Fruit fly (Drosophila melanogaster) whole organism, embryonic: ENCODE results near the gene CG5608.
A peak's percentile ranks its signal among the peaks of the same experiment; 100 is the strongest.

Experiments
- Abd-B ChIP-seq: fragments of 200-800 bp; sonication (Bioruptor generic); optimal IDR thresholded peaks from 2 replicates; lab custom pipeline; 2018; ENCODE audit warnings: missing biosample characterization, mild to moderate bottlenecking, missing genetic modification characterization, moderate library complexity
- Atf-2 ChIP-seq: fragments of 200-800 bp; sonication (Bioruptor generic); optimal IDR thresholded peaks from 2 replicates; lab custom pipeline; 2016; ENCODE audit warnings: missing biosample characterization, missing genetic modification characterization
- CG10543 ChIP-seq: fragments of 200-800 bp; sonication (Bioruptor generic); optimal IDR thresholded peaks from 3 replicates; lab custom pipeline; 2017; ENCODE audit warnings: missing biosample characterization, mild to moderate bottlenecking, missing genetic modification characterization, moderate library complexity
- CG11560 ChIP-seq: fragments of 200-800 bp; sonication (Bioruptor generic); IDR thresholded peaks from 3 replicates; pipeline ENCODE4 v1.3.6; 2022; ENCODE audit warnings: missing biosample characterization, missing genetic modification characterization
- CG12104 ChIP-seq: fragments of 200-800 bp; sonication (Bioruptor generic); optimal IDR thresholded peaks from 3 replicates; lab custom pipeline; 2016; ENCODE audit warnings: missing biosample characterization, missing genetic modification characterization
- CG12236 ChIP-seq: fragments of 200-800 bp; sonication (Bioruptor generic); optimal IDR thresholded peaks from 2 replicates; lab custom pipeline; 2016; ENCODE audit warnings: missing biosample characterization, missing genetic modification characterization
- CG12769 ChIP-seq: fragments of 200-800 bp; sonication (Bioruptor generic); optimal IDR thresholded peaks from 2 replicates; lab custom pipeline; 2019; ENCODE audit warnings: missing biosample characterization, mild to moderate bottlenecking, missing genetic modification characterization, moderate library complexity
- CG15601 ChIP-seq: fragments of 200-800 bp; sonication (Bioruptor generic); optimal IDR thresholded peaks from 3 replicates; lab custom pipeline; 2019; ENCODE audit warnings: missing biosample characterization, mild to moderate bottlenecking, missing genetic modification characterization, moderate library complexity
- CG17385 ChIP-seq: fragments of 200-800 bp; sonication (Bioruptor generic); optimal IDR thresholded peaks from 3 replicates; lab custom pipeline; 2018; ENCODE audit warnings: missing biosample characterization, mild to moderate bottlenecking, missing genetic modification characterization
- CG18599 ChIP-seq: fragments of 200-800 bp; sonication (Bioruptor generic); optimal IDR thresholded peaks from 3 replicates; lab custom pipeline; 2017; ENCODE audit warnings: missing biosample characterization, missing genetic modification characterization, mild to moderate bottlenecking, moderate library complexity, missing genetic modification reagents
- CG2116 ChIP-seq: fragments of 200-800 bp; sonication (Bioruptor generic); optimal IDR thresholded peaks from 3 replicates; lab custom pipeline; 2018; ENCODE audit warnings: missing biosample characterization, mild to moderate bottlenecking, missing genetic modification characterization
- CG2875 ChIP-seq: fragments of 200-800 bp; sonication (Bioruptor generic); optimal IDR thresholded peaks from 2 replicates; lab custom pipeline; 2017; ENCODE audit warnings: missing biosample characterization, mild to moderate bottlenecking, missing genetic modification characterization, missing genetic modification reagents
- CG2889 ChIP-seq: fragments of 200-800 bp; sonication (Bioruptor generic); IDR thresholded peaks from 3 replicates; pipeline ENCODE4 v1.3.6; 2022; ENCODE audit warnings: missing biosample characterization, missing genetic modification characterization
- CG30431 ChIP-seq: fragments of 200-800 bp; sonication (Bioruptor generic); optimal IDR thresholded peaks from 2 replicates; lab custom pipeline; 2017; ENCODE audit warnings: missing biosample characterization, missing genetic modification characterization
- CG31388 ChIP-seq: fragments of 200-800 bp; sonication (Bioruptor generic); optimal IDR thresholded peaks from 2 replicates; lab custom pipeline; 2016; ENCODE audit warnings: missing biosample characterization, missing genetic modification characterization
- CG31441 ChIP-seq: fragments of 200-800 bp; sonication (Bioruptor generic); IDR thresholded peaks from 2 replicates; pipeline ENCODE4 v1.3.6; 2022; ENCODE audit warnings: missing biosample characterization, missing genetic modification characterization
- CG32532 ChIP-seq: fragments of 200-800 bp; sonication (Bioruptor generic); IDR thresholded peaks from 2 replicates; pipeline ENCODE4 v1.3.6; 2022; ENCODE audit warnings: missing biosample characterization, missing genetic modification characterization
- CG42726 ChIP-seq: fragments of 200-800 bp; sonication (Bioruptor generic); IDR thresholded peaks from 2 replicates; pipeline ENCODE4 v1.3.6; 2022; ENCODE audit warnings: missing biosample characterization, missing genetic modification characterization; ENCODE audit not compliant: partially characterized antibody
- CG5180 ChIP-seq: fragments of 200-800 bp; sonication (Bioruptor generic); optimal IDR thresholded peaks from 3 replicates; lab custom pipeline; 2017; ENCODE audit warnings: missing biosample characterization, missing genetic modification characterization, mild to moderate bottlenecking, moderate library complexity, missing genetic modification reagents
- CG8290 ChIP-seq, 3 experiments: fragments of 200-800 bp; sonication (Bioruptor generic); optimal IDR thresholded peaks; 2 replicates each; lab custom pipeline; 2016 to 2019; ENCODE audit warnings: missing biosample characterization in 3 of 3, missing genetic modification characterization in 3 of 3, mild to moderate bottlenecking in 2 of 3, moderate library complexity in 1 of 3
- CG8478 ChIP-seq: fragments of >200 bp; optimal IDR thresholded peaks from 2 replicates; lab custom pipeline; 2018
- CG9932 ChIP-seq: fragments of 200-800 bp; sonication (Bioruptor generic); IDR thresholded peaks from 2 replicates; pipeline ENCODE4 v1.3.6; 2022; ENCODE audit warnings: missing biosample characterization, missing genetic modification characterization
- CoRest ChIP-seq: fragments of 200-800 bp; sonication (Bioruptor generic); optimal IDR thresholded peaks from 3 replicates; lab custom pipeline; 2018; ENCODE audit warnings: missing biosample characterization, mild to moderate bottlenecking, missing genetic modification characterization, moderate library complexity
- Deaf1 ChIP-seq: fragments of 200-800 bp; optimal IDR thresholded peaks from 3 replicates; lab custom pipeline; 2019; ENCODE audit warnings: missing biosample characterization, mild to moderate bottlenecking, missing genetic modification characterization, moderate library complexity
- Dll ChIP-seq: fragments of 200-800 bp; sonication (Bioruptor generic); IDR thresholded peaks from 4 replicates; pipeline ENCODE4 v1.3.6; 2022; ENCODE audit warnings: missing biosample characterization, missing genetic modification characterization; ENCODE audit not compliant: partially characterized antibody
- GATAe ChIP-seq: fragments of 200-800 bp; sonication (Bioruptor generic); conservative IDR thresholded peaks from 2 replicates; pipeline ENCODE4 v1.3.6; 2022; ENCODE audit warnings: missing biosample characterization, missing genetic modification characterization
- Hr51 ChIP-seq, 2 experiments: fragments of 200-800 bp; sonication (Bioruptor generic); optimal IDR thresholded peaks; 2 replicates in 1 of 2; 3 replicates in 1 of 2; lab custom pipeline; 2016 to 2018; ENCODE audit warnings: missing biosample characterization in 2 of 2, missing genetic modification characterization in 2 of 2, mild to moderate bottlenecking in 1 of 2, moderate library complexity in 1 of 2
- Lhr ChIP-seq: fragments of 200-800 bp; sonication (Bioruptor generic); optimal IDR thresholded peaks from 3 replicates; lab custom pipeline; 2017; ENCODE audit warnings: mild to moderate bottlenecking, missing biosample characterization, missing genetic modification reagents, missing genetic modification characterization
- Med ChIP-seq: fragments of 200-800 bp; sonication (Bioruptor generic); peaks from one replicate; lab custom pipeline; 2016; ENCODE audit warnings: missing biosample characterization, missing genetic modification characterization, mild to moderate bottlenecking, inconsistent platforms, moderate library complexity
- Sox100B ChIP-seq: fragments of 200-800 bp; sonication (Bioruptor generic); optimal IDR thresholded peaks from 3 replicates; lab custom pipeline; 2018; ENCODE audit warnings: missing biosample characterization, mild to moderate bottlenecking, missing genetic modification characterization
- Spps ChIP-seq: fragments of 200-800 bp; sonication (Bioruptor generic); optimal IDR thresholded peaks from 2 replicates; lab custom pipeline; 2018; ENCODE audit warnings: missing biosample characterization, mild to moderate bottlenecking, missing genetic modification characterization
- Sry-δ ChIP-seq: fragments of 200-800 bp; sonication (Bioruptor generic); optimal IDR thresholded peaks from 2 replicates; lab custom pipeline; 2016; ENCODE audit warnings: missing biosample characterization, missing genetic modification characterization
- TFAM ChIP-seq: fragments of 200-800 bp; sonication (Bioruptor generic); optimal IDR thresholded peaks from 2 replicates; lab custom pipeline; 2017; ENCODE audit warnings: missing biosample characterization, missing genetic modification characterization, inconsistent platforms
- Trl ChIP-seq, 3 experiments: fragments of >200 bp in 2 of 3; fragments of 200-800 bp in 1 of 3; sonication (Bioruptor generic) in 1 of 3; optimal IDR thresholded peaks; 2 replicates in 1 of 3; 3 replicates in 2 of 3; lab custom pipeline; 2016 to 2017; ENCODE audit warnings: missing biosample characterization in 1 of 3, missing genetic modification characterization in 1 of 3
- Xbp1 ChIP-seq: fragments of 200-800 bp; sonication (Bioruptor generic); optimal IDR thresholded peaks from 3 replicates; lab custom pipeline; 2016; ENCODE audit warnings: missing biosample characterization, mild to moderate bottlenecking, missing genetic modification characterization
- amos ChIP-seq: fragments of 200-800 bp; sonication (Bioruptor generic); IDR thresholded peaks from 2 replicates; pipeline ENCODE4 v1.3.6; 2022; ENCODE audit warnings: missing biosample characterization, missing genetic modification characterization; ENCODE audit not compliant: partially characterized antibody
- chinmo ChIP-seq: fragments of 200-800 bp; sonication (Bioruptor generic); IDR thresholded peaks from 4 replicates; pipeline ENCODE4 v1.3.6; 2022; ENCODE audit warnings: missing biosample characterization, missing genetic modification characterization; ENCODE audit not compliant: partially characterized antibody
- exex ChIP-seq: fragments of 200-800 bp; sonication (Bioruptor generic); optimal IDR thresholded peaks from 4 replicates; lab custom pipeline; 2018; ENCODE audit warnings: missing biosample characterization, mild to moderate bottlenecking, missing genetic modification characterization, moderate library complexity
- insv ChIP-seq, 2 experiments: fragments of 200-800 bp; sonication (Bioruptor generic); optimal IDR thresholded peaks; 3 replicates each; lab custom pipeline; 2016 to 2018; ENCODE audit warnings: missing biosample characterization in 2 of 2, missing genetic modification characterization in 2 of 2
- kay ChIP-seq: fragments of 200-800 bp; sonication (Bioruptor generic); optimal IDR thresholded peaks from 2 replicates; lab custom pipeline; 2016; ENCODE audit warnings: missing biosample characterization, missing genetic modification characterization
- onecut ChIP-seq: fragments of 200-800 bp; sonication (Bioruptor generic); IDR thresholded peaks from 2 replicates; pipeline ENCODE4 v1.3.6; 2022; ENCODE audit warnings: missing biosample characterization, missing genetic modification characterization
- pan ChIP-seq, 4 experiments: fragments of >200 bp in 3 of 4; fragments of 200-800 bp in 1 of 4; sonication (Bioruptor generic) in 1 of 4; optimal IDR thresholded peaks in 3 of 4; IDR thresholded peaks in 1 of 4; 2 replicates each; pipeline versions ENCODE4 v1.3.6 to Lab custom; 2017 to 2022; ENCODE audit warnings: missing biosample characterization in 2 of 4, missing genetic modification characterization in 2 of 4, mixed read lengths in 1 of 4
- pros ChIP-seq: fragments of 200-800 bp; sonication (Bioruptor generic); optimal IDR thresholded peaks from 3 replicates; lab custom pipeline; 2019; ENCODE audit warnings: missing biosample characterization, mild to moderate bottlenecking, missing genetic modification characterization, moderate library complexity
- tup ChIP-seq: fragments of 200-800 bp; sonication (Bioruptor generic); optimal IDR thresholded peaks from 2 replicates; lab custom pipeline; 2016; ENCODE audit warnings: missing biosample characterization, mild to moderate bottlenecking, missing genetic modification characterization, moderate library complexity
- wor ChIP-seq: fragments of 200-800 bp; sonication (Bioruptor generic); IDR thresholded peaks from 2 replicates; pipeline ENCODE4 v1.3.6; 2022; ENCODE audit warnings: missing biosample characterization, missing genetic modification characterization
- zfh1 ChIP-seq: fragments of 200-800 bp; sonication (Bioruptor generic); IDR thresholded peaks from 3 replicates; pipeline ENCODE4 v1.3.6; 2022; ENCODE audit warnings: missing biosample characterization, missing genetic modification characterization

CG5608 gene

dm6 chr3R:12441008-12441606 is 24.0 kb downstream of the CG5608 start:
- no peak for TF ChIP-seq CG31441 (GFP tag; lab: Robert Waterston, UW)
- peak; percentile 2 for TF ChIP-seq CG18599 (GFP tag; lab: Kevin White, UChicago)
- peak; percentile 25; the same call in 1 of the 2 replicates for TF ChIP-seq onecut (GFP tag; lab: Robert Waterston, UW)
- TF ChIP-seq CG9932: peak; percentile 24; the same call in 1 of the 2 replicates
- no peak for TF ChIP-seq pan (optimal IDR thresholded peaks at IDR 0.05; lab: Kevin White, UChicago)
- peak in 1 of 2 experiments; percentile 15 for TF ChIP-seq pan (GFP tag; optimal IDR thresholded peaks at IDR 0.05 in 1 of 2, IDR thresholded peaks at IDR 0.05 in 1 of 2)
- no peak for TF ChIP-seq Trl (optimal IDR thresholded peaks at IDR 0.05; lab: Kevin White, UChicago)
- no peak for TF ChIP-seq Trl (GFP tag; optimal IDR thresholded peaks at IDR 0.05; lab: Kevin White, UChicago)
- TF ChIP-seq CG12104: no peak
- TF ChIP-seq Med (GFP tag; lab: Kevin White, UChicago): peak; percentile 36
- peak; percentile 37 for TF ChIP-seq CG10543 (GFP tag; lab: Kevin White, UChicago)
- TF ChIP-seq CG42726 (GFP tag; lab: Robert Waterston, UW): no peak; the same call in 1 of the 2 replicates
- no peak for TF ChIP-seq kay (GFP tag; lab: Kevin White, UChicago)
- no peak for TF ChIP-seq Hr51 (GFP tag; optimal IDR thresholded peaks at IDR 0.05; lab: Kevin White, UChicago)
- TF ChIP-seq Xbp1 (GFP tag; lab: Kevin White, UChicago): no peak
- TF ChIP-seq CG12769 (tag; lab: Kevin White, UChicago): peak; percentile 74
- peak; percentile 20; the same call in 1 of the 2 replicates for TF ChIP-seq CG32532
- no peak for TF ChIP-seq CG8290 (GFP tag; optimal IDR thresholded peaks at IDR 0.05; lab: Kevin White, UChicago)
- TF ChIP-seq CG8290 (tag; optimal IDR thresholded peaks at IDR 0.05; lab: Kevin White, UChicago): peak in 1 of 2 experiments; percentile 41
- peak; percentile 46 for TF ChIP-seq Deaf1
- TF ChIP-seq chinmo (GFP tag; lab: Robert Waterston, UW): 0 out of 4 replicates have a peak, but pooled peaks have one; percentile 76
- no peak for TF ChIP-seq insv (GFP tag; optimal IDR thresholded peaks at IDR 0.05; lab: Kevin White, UChicago)
- peak; percentile 58 for TF ChIP-seq exex (tag; lab: Kevin White, UChicago)

dm6 chr3R:12439401-12440143 is 25.5 kb downstream of the CG5608 start, which contains the start of gene Desat1:
Desat1 (plus strand) TSS chr3R:12439600.
- TF ChIP-seq Spps (tag; lab: Kevin White, UChicago) (no peak), pros (GFP tag; lab: Kevin White, UChicago) (no peak), CG8478 (lab: Kevin White, UChicago) (no peak), CG2116 (GFP tag; lab: Kevin White, UChicago) (peak; percentile 87), Sox100B (GFP tag; lab: Kevin White, UChicago) (no peak), zfh1 (no peak), TFAM (no peak), wor (GFP tag; lab: Robert Waterston, UW) (no peak), CG11560 (tag; lab: Robert Waterston, UW) (no peak), CG2875 (GFP tag; lab: Kevin White, UChicago) (no peak), CG5180 (no peak), CG30431 (no peak), CoRest (tag; lab: Kevin White, UChicago) (no peak), CG17385 (GFP tag; lab: Kevin White, UChicago) (no peak), GATAe (GFP tag; lab: Robert Waterston, UW) (no peak), CG2889 (GFP tag; lab: Robert Waterston, UW) (no peak), Atf-2 (GFP tag; lab: Kevin White, UChicago) (no peak), tup (GFP tag; lab: Kevin White, UChicago) (no peak), Abd-B (GFP tag; lab: Kevin White, UChicago) (peak; percentile 41), Sry-δ (peak; percentile 93), Dll (GFP tag; lab: Robert Waterston, UW) (peak; percentile 93), Lhr (no peak), amos (GFP tag; lab: Robert Waterston, UW) (peak; percentile 93; the same call in 1 of the 2 replicates), CG31388 (no peak), CG15601 (no peak), CG12236 (no peak)
